Fruit fly (Drosophila melanogaster): ENCODE results near the gene Obp28a.

Obp28a gene

DNA sequence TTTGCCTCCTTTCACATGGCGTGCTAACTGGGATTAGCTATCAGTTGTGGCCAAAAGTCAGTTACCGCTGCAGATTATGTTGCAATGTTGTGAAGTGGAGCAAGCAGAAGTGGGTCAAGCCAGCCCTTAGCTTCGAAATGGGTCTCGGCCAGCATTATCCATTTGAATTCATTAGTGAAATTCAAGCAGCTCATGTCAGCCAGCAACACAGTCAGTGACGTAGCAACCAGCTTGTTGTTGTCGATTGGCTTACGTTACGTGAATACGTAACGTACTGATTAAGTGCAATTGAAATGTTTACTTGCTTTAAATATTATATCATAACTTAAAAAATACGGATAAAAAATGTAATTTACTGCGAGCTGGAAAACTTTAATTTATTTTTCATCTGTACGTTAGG is 45.1 kb downstream of the Obp28a start:
- TF ChIP-seq CG17801 (GFP tag; optimal IDR thresholded peaks at IDR 0.05; ENCODE audit: partially characterized antibody), result no peak

DNA sequence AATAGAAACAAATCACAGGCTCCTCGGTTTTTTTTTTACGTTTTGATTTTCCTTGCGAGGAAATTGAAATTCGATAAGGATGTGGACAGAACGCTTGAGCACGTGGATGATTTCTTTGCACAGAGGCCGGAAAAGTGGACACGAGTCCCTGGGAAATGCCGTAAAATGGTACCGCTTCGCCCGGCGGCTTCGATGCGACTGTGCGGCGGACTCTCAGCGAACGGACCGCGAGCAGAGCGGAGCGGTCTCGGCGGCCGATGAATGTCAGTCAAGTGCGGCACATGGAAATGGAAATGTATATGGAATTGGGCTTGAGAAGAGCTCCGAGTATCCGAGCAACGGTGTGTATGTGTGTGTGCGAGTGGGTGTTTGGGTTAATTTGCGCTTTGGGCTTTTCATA is 46.2 kb downstream of the Obp28a start, which contains the start of gene santa-maria:
TSS of gene santa-maria (minus strand) at position 279 of the 400 bp plus-strand sequence.
- no peak for TF ChIP-seq CG17801 (GFP tag; optimal IDR thresholded peaks at IDR 0.05; ENCODE audit: partially characterized antibody)

DNA sequence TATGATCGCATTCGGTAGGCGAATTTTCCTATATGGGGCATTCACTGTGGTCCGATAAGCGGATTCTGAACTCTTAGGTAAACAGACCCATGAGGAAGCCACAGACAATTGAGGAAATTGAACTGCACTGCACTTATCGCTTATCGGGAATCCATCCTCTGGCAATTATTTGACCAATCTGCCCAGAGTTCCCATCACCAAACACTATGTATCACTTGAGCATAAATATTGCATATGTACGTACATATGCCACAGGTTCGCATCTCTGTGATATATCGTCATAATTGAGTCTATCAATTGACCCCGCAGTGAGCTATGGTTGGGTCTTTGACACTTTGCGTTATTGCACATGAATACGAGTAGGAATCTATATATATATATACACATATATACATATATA is 48.8 kb downstream of the Obp28a start:
- TF ChIP-seq CG17801 (GFP tag; optimal IDR thresholded peaks at IDR 0.05; ENCODE audit: partially characterized antibody), result no peak

DNA sequence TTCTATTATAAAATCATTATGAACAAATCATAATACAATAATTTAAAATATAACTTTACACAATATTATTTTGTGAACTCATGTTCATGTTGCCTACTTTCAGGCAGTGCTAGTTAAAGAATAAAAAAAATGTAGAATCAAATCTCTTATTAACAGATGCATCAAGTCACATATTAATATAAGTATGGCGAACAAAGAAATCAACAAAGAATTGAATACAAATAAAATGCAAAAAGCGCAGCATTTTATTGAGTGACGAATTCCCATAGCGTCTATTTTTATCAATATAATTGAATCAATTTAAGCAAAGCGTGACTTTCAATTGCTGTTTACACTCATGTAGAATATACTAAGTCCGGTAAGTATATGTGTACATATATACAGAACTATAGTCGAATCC is 49.3 kb downstream of the Obp28a start:
- no peak for TF ChIP-seq CG17801 (GFP tag; optimal IDR thresholded peaks at IDR 0.05; ENCODE audit: partially characterized antibody)

All from ovary, adult (tissue).